Worm (Caenorhabditis elegans): ENCODE measurements around the gene K05F1.13.
"Not testable (repeated sequence)": the region's sequence is repeated elsewhere in the genome, so short reads cannot be mapped to it uniquely, and the experiment has no call there.

Gene K05F1.13

ce11 chrII:5749733-5750238 lies 39.1 kb upstream of the K05F1.13 start, which contains the start of gene ifb-2:
Gene ifb-2, plus strand, starts transcription at chrII:5750188.
- TF ChIP-seq pqm-1 (tag; optimal IDR thresholded peaks at IDR 0.05), result peak; percentile 90
- peak; percentile 96 for TF ChIP-seq elt-2 (tag; optimal IDR thresholded peaks at IDR 0.05)
- TF ChIP-seq lin-39 (tag; optimal IDR thresholded peaks at IDR 0.05), result no peak

ce11 chrII:5751353-5751752 lies 37.6 kb upstream of the K05F1.13 start:
- peak; percentile 97 for TF ChIP-seq elt-2 (tag; optimal IDR thresholded peaks at IDR 0.05)
- TF ChIP-seq lin-15B (tag; optimal IDR thresholded peaks at IDR 0.05), result no peak
- peak; percentile 39 for TF ChIP-seq pha-4 (tag; optimal IDR thresholded peaks at IDR 0.05)
- TF ChIP-seq pqm-1 (tag; optimal IDR thresholded peaks at IDR 0.05), result peak; percentile 92
- no peak for TF ChIP-seq nhr-76 (tag; optimal IDR thresholded peaks at IDR 0.05)

DNA sequence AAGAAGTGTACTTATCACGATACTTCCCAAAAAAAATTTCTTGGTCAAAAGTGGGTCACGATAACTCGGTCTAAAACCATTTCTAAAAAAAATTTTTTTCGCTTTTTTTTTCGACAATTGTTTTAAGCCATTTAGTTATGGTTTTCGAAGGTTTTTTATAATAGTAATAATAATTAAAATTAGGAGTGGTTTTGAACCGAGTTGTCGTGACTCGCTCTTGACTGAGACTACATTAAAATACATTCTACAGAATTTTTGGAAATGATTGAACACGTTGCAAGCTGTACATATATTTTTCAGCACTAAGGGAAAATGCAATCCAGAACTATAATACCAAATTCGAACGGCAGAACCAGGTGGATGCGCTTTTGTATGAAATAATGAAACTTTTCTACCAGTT lies 34.7 kb upstream of the K05F1.13 start, which contains the start of gene F10C1.8:
Gene F10C1.8 (plus strand): TSS at position 301 of the 400 bp plus-strand sequence.
- TF ChIP-seq elt-2 (tag; optimal IDR thresholded peaks at IDR 0.05) (peak; percentile 31), hmg-11 (tag; optimal IDR thresholded peaks at IDR 0.05) (no peak)

DNA sequence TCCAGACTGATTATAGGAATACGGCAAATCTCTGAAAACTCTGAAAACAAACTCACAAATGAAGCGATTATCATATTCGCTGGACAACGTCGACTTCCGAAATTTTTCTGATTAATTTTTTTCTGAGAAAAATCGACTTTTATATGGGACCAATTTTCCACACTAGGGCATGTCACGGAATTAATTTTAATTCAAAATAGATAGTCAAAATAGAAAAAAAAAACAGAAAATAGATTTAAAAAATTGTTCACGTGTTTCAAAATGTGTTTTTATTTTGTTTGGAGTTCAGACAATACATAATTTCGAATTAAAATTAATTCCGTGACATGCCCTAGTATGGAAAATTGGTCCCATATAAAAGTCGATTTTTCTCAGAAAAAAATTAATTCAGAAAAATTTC lies 31.3 kb upstream of the K05F1.13 start, which contains the start of the genes F10C1.3 and F10C1.23:
Gene F10C1.3 (minus strand): TSS at position 101 of the 400 bp plus-strand sequence.
Gene F10C1.23 (plus strand): TSS at position 385 of the 400 bp plus-strand sequence.
- not testable (repeated sequence) for TF ChIP-seq tbx-2 (tag; optimal IDR thresholded peaks at IDR 0.05); nhr-76 (tag; optimal IDR thresholded peaks at IDR 0.05); sea-2 (GFP tag; optimal IDR thresholded peaks at IDR 0.05)

DNA sequence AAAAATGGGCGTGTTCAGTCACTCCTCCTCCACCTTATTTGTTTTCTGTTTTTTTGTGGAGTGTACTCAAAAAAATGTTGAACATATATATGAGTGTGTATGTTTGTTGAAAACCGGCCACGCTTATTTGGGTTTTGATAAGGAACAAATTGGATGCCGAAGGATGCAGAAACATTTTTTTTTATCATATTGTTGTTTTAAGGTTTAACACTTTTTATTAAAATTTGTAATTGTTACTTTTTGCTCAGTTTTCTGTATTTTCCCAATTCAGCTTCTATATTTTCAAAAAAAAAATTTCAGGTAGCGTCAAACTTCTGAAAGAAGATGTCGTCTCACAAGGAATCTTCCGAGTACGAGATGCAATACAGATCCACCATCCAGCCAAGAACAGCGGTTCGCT lies 23.6 kb upstream of the K05F1.13 start, which contains the start of gene ifb-1:
Gene ifb-1 (plus strand): TSS at position 301 of the 400 bp plus-strand sequence.
- TF ChIP-seq snpc-4 (tag; optimal IDR thresholded peaks at IDR 0.05), result no peak
- TF ChIP-seq skn-1 (tag; optimal IDR thresholded peaks at IDR 0.05), result no peak
- TF ChIP-seq tbx-2 (tag; optimal IDR thresholded peaks at IDR 0.05), result no peak
- no peak for TF ChIP-seq unc-62 (GFP tag; optimal IDR thresholded peaks at IDR 0.05)
- TF ChIP-seq nhr-67 (tag; optimal IDR thresholded peaks at IDR 0.05), result no peak
- no peak for TF ChIP-seq ztf-4 (tag; optimal IDR thresholded peaks at IDR 0.05)

DNA sequence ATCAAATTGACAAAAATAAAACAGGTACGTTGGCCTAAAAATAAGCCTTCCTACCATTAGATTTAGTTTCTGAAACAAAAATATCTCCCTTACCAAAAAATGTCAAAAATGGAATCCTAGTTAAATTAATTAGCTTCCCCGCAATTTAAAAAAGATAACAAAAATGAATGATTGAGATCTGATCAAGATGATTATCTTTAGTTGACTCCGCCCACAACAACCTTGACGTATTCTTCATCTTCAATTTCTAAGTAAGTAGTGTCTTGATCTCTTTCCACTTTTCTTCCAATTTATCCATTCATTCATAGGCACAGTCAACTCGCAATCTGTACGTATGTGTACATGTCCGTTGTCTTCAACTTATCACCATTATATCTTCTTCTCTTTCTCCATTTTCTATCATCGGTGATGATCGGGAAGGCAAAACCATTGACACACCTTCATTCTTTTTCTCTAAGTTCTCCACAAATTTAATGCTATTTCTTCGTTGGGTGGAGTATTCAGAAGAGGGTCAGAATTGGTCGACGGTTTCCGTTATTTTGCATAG lies 20.6 kb upstream of the K05F1.13 start:
- no peak for TF ChIP-seq daf-12 (tag; optimal IDR thresholded peaks at IDR 0.05)
- TF ChIP-seq nhr-23 (tag; optimal IDR thresholded peaks at IDR 0.05), result peak; percentile 29
- TF ChIP-seq ceh-9 (tag; optimal IDR thresholded peaks at IDR 0.05), result no peak
- TF ChIP-seq R02D3.7 (tag; optimal IDR thresholded peaks at IDR 0.05), result no peak
- TF ChIP-seq elt-3 (tag; optimal IDR thresholded peaks at IDR 0.05), result peak in 1 of 3 experiments; percentile 15
- TF ChIP-seq ztf-11 (tag; optimal IDR thresholded peaks at IDR 0.05), result no peak
- TF ChIP-seq elt-1 (tag; optimal IDR thresholded peaks at IDR 0.05), result peak; percentile 91
- TF ChIP-seq mml-1 (tag; optimal IDR thresholded peaks at IDR 0.05), result no peak

ce11 chrII:5772547-5773142 lies 16.3 kb upstream of the K05F1.13 start:
- TF ChIP-seq nhr-11 (tag; optimal IDR thresholded peaks at IDR 0.05) (no peak), daf-12 (tag; optimal IDR thresholded peaks at IDR 0.05) (no peak), elt-1 (tag; optimal IDR thresholded peaks at IDR 0.05) (no peak), ama-1 (optimal IDR thresholded peaks at IDR 0.05) (no peak), lin-39 (tag; optimal IDR thresholded peaks at IDR 0.05) (peak; percentile 31), fos-1 (tag; optimal IDR thresholded peaks at IDR 0.05) (no peak), elt-2 (tag; optimal IDR thresholded peaks at IDR 0.05) (peak; percentile 46), nhr-77 (tag; optimal IDR thresholded peaks at IDR 0.05) (no peak), nhr-67 (tag; optimal IDR thresholded peaks at IDR 0.05) (no peak), nhr-25 (tag; optimal IDR thresholded peaks at IDR 0.05) (no peak), ztf-11 (tag; optimal IDR thresholded peaks at IDR 0.05) (no peak), ceh-9 (tag; optimal IDR thresholded peaks at IDR 0.05) (no peak), mml-1 (tag; optimal IDR thresholded peaks at IDR 0.05) (no peak), sea-2 (GFP tag; optimal IDR thresholded peaks at IDR 0.05) (no peak), pha-4 (tag; optimal IDR thresholded peaks at IDR 0.05) (peak; percentile 32), ceh-16 (tag; optimal IDR thresholded peaks at IDR 0.05) (no peak), eor-1 (tag; optimal IDR thresholded peaks at IDR 0.05) (no peak), unc-39 (tag; optimal IDR thresholded peaks at IDR 0.05) (no peak), jun-1 (tag; optimal IDR thresholded peaks at IDR 0.05) (no peak), snpc-4 (tag; optimal IDR thresholded peaks at IDR 0.05) (peak; percentile 19), skn-1 (tag; optimal IDR thresholded peaks at IDR 0.05) (no peak), egl-27 (tag; optimal IDR thresholded peaks at IDR 0.05) (no peak), fkh-2 (tag; optimal IDR thresholded peaks at IDR 0.05) (no peak), mdl-1 (tag; optimal IDR thresholded peaks at IDR 0.05) (no peak), tbx-2 (tag; optimal IDR thresholded peaks at IDR 0.05) (no peak), pqm-1 (tag; optimal IDR thresholded peaks at IDR 0.05) (no peak), ceh-82 (tag; optimal IDR thresholded peaks at IDR 0.05) (no peak), hmg-11 (tag; optimal IDR thresholded peaks at IDR 0.05) (peak; percentile 85), lin-15B (tag; optimal IDR thresholded peaks at IDR 0.05) (no peak), aly-2 (tag; optimal IDR thresholded peaks at IDR 0.05) (no peak), elt-3 (tag; optimal IDR thresholded peaks at IDR 0.05) (peak in 1 of 3 experiments; percentile 1)

Measured in whole organism, L3 larva.